Fruit fly (Drosophila melanogaster): ENCODE measurements around the gene Cdc6.

- TF ChIP-seq CG11617 (GFP tag; optimal IDR thresholded peaks at IDR 0.05) = peak; percentile 51
- TF ChIP-seq Clk (GFP tag; optimal IDR thresholded peaks at IDR 0.05) = no peak
- TF ChIP-seq CG1620 (GFP tag; optimal IDR thresholded peaks at IDR 0.05) = no peak
- no peak for TF ChIP-seq Mnt (GFP tag; optimal IDR thresholded peaks at IDR 0.05)
- peak; percentile 8 for TF ChIP-seq Hr96 (GFP tag; optimal IDR thresholded peaks at IDR 0.05)
- TF ChIP-seq kay (GFP tag; ENCODE audit: borderline replicate concordance) = no peak
- TF ChIP-seq CG7045 (GFP tag; optimal IDR thresholded peaks at IDR 0.05) = no peak
- no peak for TF ChIP-seq toe (GFP tag; optimal IDR thresholded peaks at IDR 0.05)
- peak; percentile 43 for TF ChIP-seq tj (GFP tag; optimal IDR thresholded peaks at IDR 0.05)
- peak; percentile 69 for TF ChIP-seq ovo (GFP tag; optimal IDR thresholded peaks at IDR 0.05)
- no peak for TF ChIP-seq CG12768 (GFP tag; optimal IDR thresholded peaks at IDR 0.05)
- TF ChIP-seq bab1 (GFP tag; optimal IDR thresholded peaks at IDR 0.05) = no peak
- TF ChIP-seq Crg-1 (GFP tag; optimal IDR thresholded peaks at IDR 0.05) = no peak
- peak; percentile 74 for TF ChIP-seq pad (GFP tag; optimal IDR thresholded peaks at IDR 0.05)
Observed at dm6 chr3L:8672199-8673059, 38.6 kb upstream of the Cdc6 start.
